Worm (Caenorhabditis elegans) whole organism, L4/young adult: ENCODE results near the gene nhr-79.

Experiments used
- W03F9.2 ChIP-seq: fragments of 150-350 bp; optimal IDR thresholded peaks from 2 replicates; lab custom pipeline; 2014; ENCODE audit warnings: missing biosample characterization, missing genetic modification characterization
- dao-5 ChIP-seq: sonication (generic microtip); optimal IDR thresholded peaks from 2 replicates; lab custom pipeline; 2016; ENCODE audit warnings: missing genotype, missing genetic modification characterization, moderate library complexity, missing compliant biosample characterization
- him-1 ChIP-seq: sonication (generic microtip); optimal IDR thresholded peaks from 2 replicates; lab custom pipeline; 2016; ENCODE audit warnings: missing genotype, missing genetic modification reagents, missing genetic modification characterization, missing compliant biosample characterization

nhr-79 gene

ce11 chrV:19206911-19207310 is 4.8 kb downstream of the nhr-79 start:
- TF ChIP-seq dao-5 (tag; lab: Kevin White, UChicago) = no peak
- no peak for TF ChIP-seq him-1
- no peak for TF ChIP-seq W03F9.2 (tag; lab: Kevin White, UChicago)

ce11 chrV:19205450-19205849 is 6.2 kb downstream of the nhr-79 start:
- TF ChIP-seq dao-5 (tag; lab: Kevin White, UChicago) (no peak), W03F9.2 (tag; lab: Kevin White, UChicago) (no peak), him-1 (no peak)

ce11 chrV:19203299-19203698 is 8.4 kb downstream of the nhr-79 start, which contains the start of gene Y39B6A.1:
Gene Y39B6A.1, minus strand, starts transcription at chrV:19203607.
- TF ChIP-seq him-1 = no peak
- TF ChIP-seq dao-5 (tag; lab: Kevin White, UChicago) = no peak
- no peak for TF ChIP-seq W03F9.2 (tag; lab: Kevin White, UChicago)

ce11 chrV:19202800-19203199 is 8.9 kb downstream of the nhr-79 start:
- TF ChIP-seq him-1 = no peak

- TF ChIP-seq W03F9.2 (tag; lab: Kevin White, UChicago) (no peak), him-1 (no peak), dao-5 (tag; lab: Kevin White, UChicago) (no peak)
These were observed 10.5 kb downstream of the nhr-79 start for ce11 chrV:19201190-19201589.

- TF ChIP-seq him-1 (no peak), W03F9.2 (tag; lab: Kevin White, UChicago) (no peak), dao-5 (tag; lab: Kevin White, UChicago) (no peak)
These were observed 21.6 kb downstream of the nhr-79 start, which contains the start of the genes Y39B6A.3 and pph-5 for ce11 chrV:19189963-19190597. Gene Y39B6A.3, minus strand, starts transcription at chrV:19190013. Gene pph-5, plus strand, starts transcription at chrV:19190547.

ce11 chrV:19181684-19182083 is 30.0 kb downstream of the nhr-79 start:
- TF ChIP-seq him-1 (no peak), W03F9.2 (tag; lab: Kevin White, UChicago) (no peak), dao-5 (tag; lab: Kevin White, UChicago) (no peak)

- TF ChIP-seq dao-5 (tag; lab: Kevin White, UChicago) (no peak), him-1 (no peak), W03F9.2 (tag; lab: Kevin White, UChicago) (no peak)
These were observed 32.8 kb downstream of the nhr-79 start for ce11 chrV:19178896-19179295.

- no peak for TF ChIP-seq W03F9.2 (tag; lab: Kevin White, UChicago)
- TF ChIP-seq him-1 = no peak
- TF ChIP-seq dao-5 (tag; lab: Kevin White, UChicago) = no peak
These were observed 33.9 kb downstream of the nhr-79 start for ce11 chrV:19177804-19178203.

- TF ChIP-seq W03F9.2 (tag; lab: Kevin White, UChicago) (no peak), him-1 (no peak), dao-5 (tag; lab: Kevin White, UChicago) (no peak)
These were observed 34.6 kb downstream of the nhr-79 start for ce11 chrV:19177070-19177469.

ce11 chrV:19175714-19176113 is 36.0 kb downstream of the nhr-79 start:
- TF ChIP-seq dao-5 (tag; lab: Kevin White, UChicago) = no peak
- TF ChIP-seq him-1 = no peak
- TF ChIP-seq W03F9.2 (tag; lab: Kevin White, UChicago) = no peak

ce11 chrV:19174626-19175025 is 37.1 kb downstream of the nhr-79 start, which contains the start of gene hot-2:
Gene hot-2, plus strand, starts transcription at chrV:19174759.
- TF ChIP-seq dao-5 (tag; lab: Kevin White, UChicago) (no peak), W03F9.2 (tag; lab: Kevin White, UChicago) (no peak), him-1 (no peak)

ce11 chrV:19158664-19159063 is 53.0 kb downstream of the nhr-79 start, which contains the start of gene Y39B6A.5:
Gene Y39B6A.5, minus strand, starts transcription at chrV:19158877.
- TF ChIP-seq dao-5 (tag; lab: Kevin White, UChicago) = no peak
- TF ChIP-seq W03F9.2 (tag; lab: Kevin White, UChicago) = peak; percentile 47
- no peak for TF ChIP-seq him-1
